Worm (Caenorhabditis elegans): ENCODE results near the gene Y61A9LA.4.

DNA sequence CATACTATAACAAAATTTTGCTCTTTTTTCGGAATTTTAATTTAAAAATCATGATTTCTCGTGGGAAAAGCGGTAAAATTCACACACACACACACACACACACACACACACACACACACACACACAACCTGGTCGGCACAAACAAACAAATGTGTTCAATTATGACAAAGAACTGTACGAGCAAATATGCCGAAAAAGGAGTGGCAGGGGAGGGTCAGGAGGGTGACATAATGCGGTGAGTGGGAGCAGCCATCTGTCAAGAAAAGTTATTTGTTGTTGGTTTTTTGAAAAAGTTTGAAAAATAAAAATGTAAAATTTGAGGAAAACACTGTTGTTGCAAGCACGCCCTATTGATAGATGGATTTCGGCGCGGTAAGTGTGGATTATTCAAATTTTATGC is 8.6 kb upstream of the Y61A9LA.4 start:
- TF ChIP-seq sdc-2 (tag; optimal IDR thresholded peaks at IDR 0.05): no peak
- TF ChIP-seq pha-2 (tag; optimal IDR thresholded peaks at IDR 0.05): no peak
- no peak for TF ChIP-seq unc-86 (tag; optimal IDR thresholded peaks at IDR 0.05)

Measured in whole organism, late embryonic.